Worm (Caenorhabditis elegans): ENCODE data around the gene flh-2.

- TF ChIP-seq nhr-11 (tag; optimal IDR thresholded peaks at IDR 0.05) (no peak), pag-3 (tag; optimal IDR thresholded peaks at IDR 0.05; ENCODE audit: borderline replicate concordance) (no peak), ama-1 (optimal IDR thresholded peaks at IDR 0.05) (no peak), unc-3 (GFP tag; conservative IDR thresholded peaks at IDR 0.05) (no peak), unc-3 (tag; optimal IDR thresholded peaks at IDR 0.05) (no peak), pqm-1 (tag; optimal IDR thresholded peaks at IDR 0.05) (no peak), rnt-1 (tag; optimal IDR thresholded peaks at IDR 0.05) (no peak)
Observed at ce11 chrIII:4934896-4935628, 16.9 kb upstream of the flh-2 start, which contains the start of gene mrps-18C.
